Worm (Caenorhabditis elegans): ENCODE results near the gene F26F2.5.

F26F2.5 gene

DNA sequence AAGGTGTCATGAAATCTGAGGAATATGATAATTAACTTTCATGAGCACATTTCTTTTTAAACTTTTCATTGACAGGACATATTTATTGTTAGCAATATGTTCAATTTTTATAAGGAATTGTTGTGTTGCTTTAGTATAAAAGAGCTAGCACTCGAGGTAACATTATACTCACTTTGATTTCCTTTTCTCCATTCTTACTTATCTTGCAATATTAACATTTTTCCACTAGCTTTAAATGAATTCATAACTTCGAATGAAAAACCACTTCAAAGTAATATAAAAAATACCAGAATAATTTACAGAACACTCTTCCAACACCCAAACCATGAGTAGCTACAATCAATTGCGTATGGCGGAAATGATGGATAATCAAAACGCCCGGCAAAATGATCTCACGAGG, at the start of gene F26F2.5:
Gene F26F2.5 (plus strand): TSS at position 301 of the 400 bp plus-strand sequence.
- no peak for TF ChIP-seq W03F9.2 (tag; optimal IDR thresholded peaks at IDR 0.05)
- no peak for TF ChIP-seq dao-5 (tag; optimal IDR thresholded peaks at IDR 0.05)
- TF ChIP-seq him-1 (tag; optimal IDR thresholded peaks at IDR 0.05), result no peak

- TF ChIP-seq W03F9.2 (tag; optimal IDR thresholded peaks at IDR 0.05) (no peak), him-1 (tag; optimal IDR thresholded peaks at IDR 0.05) (no peak), dao-5 (tag; optimal IDR thresholded peaks at IDR 0.05) (no peak)
These were observed 47.6 kb upstream of the F26F2.5 start, which contains the start of the genes srh-166 and Y38H6C.24 for ce11 chrV:20525816-20526459. srh-166 (minus strand) TSS chrV:20525866. Y38H6C.24 (plus strand) TSS chrV:20526435.

DNA sequence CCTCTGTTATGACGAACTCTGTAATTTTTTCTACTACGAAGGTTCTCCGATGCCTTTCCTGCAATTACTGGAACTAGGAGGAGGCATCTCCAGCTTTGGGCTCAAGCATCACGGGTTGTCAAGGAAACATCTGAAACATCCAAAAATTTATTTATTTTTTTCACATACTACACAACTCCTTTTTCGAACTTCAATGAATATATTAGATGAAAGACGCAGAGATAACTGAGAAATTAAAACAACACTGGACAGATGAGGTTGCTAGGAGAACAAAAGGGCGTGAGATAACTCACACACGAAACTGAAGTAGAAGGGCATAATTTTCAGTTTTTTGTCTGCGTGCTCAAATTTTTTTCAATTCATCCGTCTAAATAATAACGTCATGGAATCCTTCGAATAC, 46.0 kb upstream of the F26F2.5 start, which contains the start of gene Y38H6C.13:
Gene Y38H6C.13 (plus strand): TSS at position 301 of the 400 bp plus-strand sequence.
- no peak for TF ChIP-seq dao-5 (tag; optimal IDR thresholded peaks at IDR 0.05)
- TF ChIP-seq him-1 (tag; optimal IDR thresholded peaks at IDR 0.05), result no peak
- no peak for TF ChIP-seq W03F9.2 (tag; optimal IDR thresholded peaks at IDR 0.05)

DNA sequence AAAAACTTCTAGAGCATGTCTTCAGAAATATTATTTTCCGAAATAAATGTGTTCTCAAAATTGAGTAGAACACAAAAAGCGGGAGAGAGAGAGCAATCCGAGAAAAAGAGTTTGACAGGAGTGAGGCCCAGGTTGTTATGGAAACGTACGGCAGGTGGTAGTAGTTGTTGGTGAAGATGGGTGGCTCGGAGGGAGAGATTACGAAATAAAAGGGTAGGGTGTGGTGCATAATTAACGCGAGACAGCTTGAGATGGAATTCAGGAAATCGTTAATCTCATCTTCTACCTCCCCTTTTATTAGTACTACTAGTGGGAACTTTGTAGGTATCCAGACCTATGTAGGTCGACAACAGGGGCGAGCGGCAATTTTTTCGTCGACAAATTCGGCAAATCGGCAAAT, 39.4 kb upstream of the F26F2.5 start, which contains the start of gene famh-161:
Gene famh-161 (minus strand): TSS at position 101 of the 400 bp plus-strand sequence.
- TF ChIP-seq W03F9.2 (tag; optimal IDR thresholded peaks at IDR 0.05), result no peak
- TF ChIP-seq him-1 (tag; optimal IDR thresholded peaks at IDR 0.05), result no peak
- TF ChIP-seq dao-5 (tag; optimal IDR thresholded peaks at IDR 0.05), result no peak

DNA sequence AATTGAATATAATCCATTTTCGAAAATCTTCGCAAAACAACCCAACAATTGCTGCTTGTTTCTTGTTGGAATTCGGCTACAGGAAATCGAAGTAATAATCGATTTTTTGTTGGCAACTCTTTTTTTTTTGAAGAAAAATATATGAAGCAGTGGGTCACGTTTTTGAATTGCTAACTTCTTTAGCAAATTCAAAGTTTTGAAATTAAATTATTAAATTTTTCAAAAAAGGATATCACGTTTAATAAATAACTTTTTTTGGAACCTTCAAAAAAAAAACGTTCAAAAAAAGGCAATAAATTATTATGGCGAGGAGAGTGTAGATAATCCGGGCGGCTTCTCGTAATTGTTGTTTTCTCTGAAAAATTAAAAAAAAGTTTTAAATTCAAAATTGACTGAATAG, 37.3 kb upstream of the F26F2.5 start, which contains the start of gene Y38H6C.15:
Gene Y38H6C.15 (minus strand): TSS at position 101 of the 400 bp plus-strand sequence.
- no peak for TF ChIP-seq him-1 (tag; optimal IDR thresholded peaks at IDR 0.05)
- TF ChIP-seq W03F9.2 (tag; optimal IDR thresholded peaks at IDR 0.05), result no peak
- no peak for TF ChIP-seq dao-5 (tag; optimal IDR thresholded peaks at IDR 0.05)

DNA sequence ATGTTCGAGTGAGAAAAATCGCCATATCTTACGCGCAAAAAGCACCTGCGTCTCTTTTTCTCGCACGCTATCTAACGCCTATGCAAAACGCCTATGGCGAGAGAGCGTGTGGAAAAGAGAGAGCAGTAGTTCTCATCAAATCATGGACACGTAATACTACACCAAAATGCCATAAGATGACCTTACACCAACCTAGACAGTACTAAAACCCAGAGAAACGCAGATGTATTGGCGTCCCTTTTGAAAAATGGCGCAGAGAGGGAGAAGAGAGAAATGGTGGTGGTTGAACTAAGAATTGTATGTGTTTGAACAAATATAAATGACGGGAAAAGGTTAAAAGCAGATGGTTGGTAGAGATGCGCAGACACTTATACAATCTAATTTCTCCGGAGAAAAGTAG, 34.4 kb upstream of the F26F2.5 start, which contains the start of gene Y38H6C.16:
Gene Y38H6C.16 (minus strand): TSS at position 293 of the 400 bp plus-strand sequence.
- TF ChIP-seq W03F9.2 (tag; optimal IDR thresholded peaks at IDR 0.05), result no peak
- TF ChIP-seq him-1 (tag; optimal IDR thresholded peaks at IDR 0.05), result no peak
- TF ChIP-seq dao-5 (tag; optimal IDR thresholded peaks at IDR 0.05), result no peak

ce11 chrV:20544092-20544491, 29.4 kb upstream of the F26F2.5 start, which contains the start of gene slc-36.3:
slc-36.3 (minus strand) TSS chrV:20544192.
- TF ChIP-seq him-1 (tag; optimal IDR thresholded peaks at IDR 0.05) (no peak), dao-5 (tag; optimal IDR thresholded peaks at IDR 0.05) (no peak), W03F9.2 (tag; optimal IDR thresholded peaks at IDR 0.05) (no peak)

- TF ChIP-seq dao-5 (tag; optimal IDR thresholded peaks at IDR 0.05), result no peak
- TF ChIP-seq him-1 (tag; optimal IDR thresholded peaks at IDR 0.05), result no peak
- TF ChIP-seq W03F9.2 (tag; optimal IDR thresholded peaks at IDR 0.05), result no peak
These were observed 28.9 kb upstream of the F26F2.5 start for ce11 chrV:20544610-20545009.

DNA sequence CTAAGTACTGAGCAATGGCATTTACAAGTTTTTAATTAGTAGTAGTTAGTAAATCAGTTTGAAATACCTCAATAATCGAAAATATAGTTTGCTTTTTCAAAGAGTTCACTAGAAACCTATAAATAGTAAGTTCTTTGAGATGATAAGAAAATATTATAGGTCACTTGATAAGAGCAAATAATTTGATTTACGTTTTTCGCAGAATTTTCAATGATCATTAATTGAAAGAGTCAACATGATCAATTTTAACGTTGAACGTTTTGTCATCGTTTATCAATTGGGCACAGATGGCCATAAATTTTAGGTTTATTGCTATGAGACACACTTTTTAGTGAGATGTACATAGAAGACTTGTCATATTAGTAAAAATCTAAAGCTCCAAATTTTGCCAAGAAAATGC, 27.8 kb upstream of the F26F2.5 start:
- TF ChIP-seq him-1 (tag; optimal IDR thresholded peaks at IDR 0.05), result no peak
- no peak for TF ChIP-seq W03F9.2 (tag; optimal IDR thresholded peaks at IDR 0.05)
- TF ChIP-seq dao-5 (tag; optimal IDR thresholded peaks at IDR 0.05), result no peak

- no peak for TF ChIP-seq him-1 (tag; optimal IDR thresholded peaks at IDR 0.05)
- TF ChIP-seq W03F9.2 (tag; optimal IDR thresholded peaks at IDR 0.05), result no peak
- no peak for TF ChIP-seq dao-5 (tag; optimal IDR thresholded peaks at IDR 0.05)
These were observed 26.4 kb upstream of the F26F2.5 start, which contains the start of gene Y38H6C.18 for ce11 chrV:20547048-20547447. Y38H6C.18 (minus strand) TSS chrV:20547148.

- TF ChIP-seq W03F9.2 (tag; optimal IDR thresholded peaks at IDR 0.05) (no peak), dao-5 (tag; optimal IDR thresholded peaks at IDR 0.05) (no peak), him-1 (tag; optimal IDR thresholded peaks at IDR 0.05) (no peak)
These were observed 22.4 kb upstream of the F26F2.5 start, which contains the start of gene Y38H6C.20 for ce11 chrV:20551096-20551495. Y38H6C.20 (minus strand) TSS chrV:20551196.

- TF ChIP-seq dao-5 (tag; optimal IDR thresholded peaks at IDR 0.05) (no peak), him-1 (tag; optimal IDR thresholded peaks at IDR 0.05) (no peak), W03F9.2 (tag; optimal IDR thresholded peaks at IDR 0.05) (no peak)
These were observed 20.5 kb upstream of the F26F2.5 start, which contains the start of gene vmo-1 for ce11 chrV:20552971-20553370. vmo-1 (minus strand) TSS chrV:20553071.

DNA sequence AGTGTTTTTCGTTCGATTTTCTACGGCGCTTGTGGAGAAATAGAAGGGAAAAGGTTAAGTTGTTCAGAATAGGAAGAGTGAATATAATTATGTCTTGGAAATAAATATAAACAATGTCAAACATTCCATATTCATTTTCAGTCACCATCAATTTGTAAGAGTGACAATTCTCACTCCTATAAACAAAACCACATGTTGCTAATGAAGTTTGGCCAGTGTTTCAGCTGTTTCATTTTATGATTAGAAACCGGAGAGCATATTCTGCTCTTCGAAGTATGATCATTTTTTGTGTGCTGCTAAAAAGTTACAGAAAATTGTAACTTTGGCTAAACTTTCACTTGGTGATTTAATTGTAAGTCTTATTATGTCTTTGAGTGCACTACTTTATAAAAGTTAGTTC, 18.4 kb upstream of the F26F2.5 start, which contains the start of gene Y38H6C.21:
Gene Y38H6C.21 (minus strand): TSS at position 148 of the 400 bp plus-strand sequence.
- no peak for TF ChIP-seq him-1 (tag; optimal IDR thresholded peaks at IDR 0.05)
- no peak for TF ChIP-seq dao-5 (tag; optimal IDR thresholded peaks at IDR 0.05)
- no peak for TF ChIP-seq W03F9.2 (tag; optimal IDR thresholded peaks at IDR 0.05)

DNA sequence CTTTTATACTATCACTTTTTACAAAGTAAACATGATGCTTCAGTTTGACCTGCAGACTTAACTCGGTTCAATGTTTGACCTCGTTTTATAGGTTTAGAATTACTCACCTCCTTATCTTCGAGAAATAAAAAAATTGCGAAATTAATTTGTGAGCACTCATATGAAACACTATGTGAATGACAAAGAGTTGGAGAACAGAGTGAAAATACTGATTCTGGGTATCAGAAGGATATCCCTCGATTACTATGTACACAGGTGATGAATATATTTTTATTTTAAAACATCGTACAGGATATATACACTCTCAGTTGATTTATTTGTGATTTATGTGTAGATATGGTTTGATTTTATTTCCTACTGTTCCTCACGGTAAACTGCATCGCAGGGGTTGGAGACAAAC, 17.2 kb upstream of the F26F2.5 start, which contains the start of gene Y38H6C.23:
Gene Y38H6C.23 (minus strand): TSS at position 101 of the 400 bp plus-strand sequence.
- TF ChIP-seq him-1 (tag; optimal IDR thresholded peaks at IDR 0.05) (no peak), dao-5 (tag; optimal IDR thresholded peaks at IDR 0.05) (no peak), W03F9.2 (tag; optimal IDR thresholded peaks at IDR 0.05) (no peak)
